Worm (Caenorhabditis elegans): ENCODE measurements around the gene pgp-10.

ce11 chrX:7209151-7209550 is 50.3 kb downstream of the pgp-10 start:
- no peak for TF ChIP-seq snpc-4 (tag; optimal IDR thresholded peaks at IDR 0.05)
- TF ChIP-seq mdl-1 (tag; optimal IDR thresholded peaks at IDR 0.05) = no peak
- TF ChIP-seq nfya-1 (tag; optimal IDR thresholded peaks at IDR 0.05; ENCODE audit: insufficient read depth) = no peak
- TF ChIP-seq pqm-1 (tag; optimal IDR thresholded peaks at IDR 0.05) = no peak
- TF ChIP-seq aly-2 (tag; optimal IDR thresholded peaks at IDR 0.05) = no peak
- TF ChIP-seq nhr-23 (tag; optimal IDR thresholded peaks at IDR 0.05) = no peak
- no peak for TF ChIP-seq nhr-76 (tag; optimal IDR thresholded peaks at IDR 0.05)
- TF ChIP-seq nhr-25 (tag; optimal IDR thresholded peaks at IDR 0.05) = no peak
- TF ChIP-seq nhr-237 (tag; optimal IDR thresholded peaks at IDR 0.05) = no peak
- no peak for TF ChIP-seq lsy-12 (tag; optimal IDR thresholded peaks at IDR 0.05)
- TF ChIP-seq tbx-2 (tag; optimal IDR thresholded peaks at IDR 0.05) = no peak
- TF ChIP-seq ceh-82 (tag; optimal IDR thresholded peaks at IDR 0.05) = no peak
